Fruit fly (Drosophila melanogaster) whole organism, embryonic: Measurements from ENCODE around the gene CG9107.
A peak's percentile ranks its signal among the peaks of the same experiment; 100 is the strongest.

Experiments
- B-H2 ChIP-seq: fragments of 200-800 bp; sonication (Bioruptor generic); optimal IDR thresholded peaks from 2 replicates; lab custom pipeline; 2018; ENCODE audit warnings: missing biosample characterization, mild to moderate bottlenecking, missing genetic modification characterization
- BEAF-32 ChIP-seq: fragments of 200-800 bp; sonication (Bioruptor generic); optimal IDR thresholded peaks from 3 replicates; lab custom pipeline; 2017; ENCODE audit warnings: missing biosample characterization, missing genetic modification characterization, mild to moderate bottlenecking, moderate library complexity, missing genetic modification reagents
- CG10274 ChIP-seq: fragments of 200-800 bp; sonication (Bioruptor generic); optimal IDR thresholded peaks from 3 replicates; lab custom pipeline; 2017; ENCODE audit warnings: missing biosample characterization, mild to moderate bottlenecking, missing genetic modification characterization
- CG11247 ChIP-seq: fragments of 200-800 bp; sonication (Bioruptor generic); IDR thresholded peaks from 2 replicates; pipeline ENCODE4 v1.3.6; 2022; ENCODE audit warnings: missing biosample characterization, missing genetic modification characterization
- CG11560 ChIP-seq: fragments of 200-800 bp; sonication (Bioruptor generic); IDR thresholded peaks from 3 replicates; pipeline ENCODE4 v1.3.6; 2022; ENCODE audit warnings: missing biosample characterization, missing genetic modification characterization
- CG12769 ChIP-seq: fragments of 200-800 bp; sonication (Bioruptor generic); optimal IDR thresholded peaks from 2 replicates; lab custom pipeline; 2019; ENCODE audit warnings: missing biosample characterization, mild to moderate bottlenecking, missing genetic modification characterization, moderate library complexity
- CG13894 ChIP-seq: fragments of 200-800 bp; sonication (Bioruptor generic); optimal IDR thresholded peaks from 3 replicates; lab custom pipeline; 2018; ENCODE audit warnings: missing biosample characterization, mild to moderate bottlenecking, missing genetic modification characterization, moderate library complexity
- CG14014 ChIP-seq: fragments of 200-800 bp; sonication (Bioruptor generic); IDR thresholded peaks from 2 replicates; pipeline ENCODE4 v1.3.6; 2022; ENCODE audit warnings: missing biosample characterization, missing genetic modification characterization
- CG14050 ChIP-seq: fragments of 200-800 bp; sonication (Bioruptor generic); IDR thresholded peaks from 3 replicates; pipeline ENCODE4 v1.3.6; 2022; ENCODE audit warnings: missing biosample characterization, missing genetic modification characterization
- CG15269 ChIP-seq: fragments of 200-800 bp; sonication (Bioruptor generic); optimal IDR thresholded peaks from 2 replicates; lab custom pipeline; 2018; ENCODE audit warnings: missing biosample characterization, mild to moderate bottlenecking, missing genetic modification characterization, moderate library complexity
- CG2199 ChIP-seq: fragments of 200-800 bp; sonication (Bioruptor generic); IDR thresholded peaks from 3 replicates; pipeline ENCODE4 v1.3.6; 2022; ENCODE audit warnings: missing biosample characterization, missing genetic modification characterization
- CG32532 ChIP-seq: fragments of 200-800 bp; sonication (Bioruptor generic); IDR thresholded peaks from 2 replicates; pipeline ENCODE4 v1.3.6; 2022; ENCODE audit warnings: missing biosample characterization, missing genetic modification characterization
- CG34422 ChIP-seq: fragments of 200-800 bp; sonication (Bioruptor generic); IDR thresholded peaks from 3 replicates; pipeline ENCODE4 v1.3.6; 2022; ENCODE audit warnings: missing biosample characterization, missing genetic modification characterization
- CG3838 ChIP-seq: fragments of 200-800 bp; sonication (Bioruptor generic); optimal IDR thresholded peaks from 3 replicates; lab custom pipeline; 2016; ENCODE audit warnings: missing biosample characterization, missing genetic modification characterization
- CG4328 ChIP-seq: fragments of 200-800 bp; sonication (Bioruptor generic); optimal IDR thresholded peaks from 3 replicates; lab custom pipeline; 2017; ENCODE audit warnings: missing biosample characterization, missing genetic modification reagents, missing genetic modification characterization
- Dref ChIP-seq: fragments of 200-800 bp; sonication (Bioruptor generic); IDR thresholded peaks from 2 replicates; pipeline ENCODE4 v1.3.6; 2022; ENCODE audit warnings: missing biosample characterization, missing genetic modification characterization
- HmgZ ChIP-seq: fragments of 200-800 bp; sonication (Bioruptor generic); optimal IDR thresholded peaks from 2 replicates; lab custom pipeline; 2018; ENCODE audit warnings: missing biosample characterization, mild to moderate bottlenecking, missing genetic modification characterization
- Lim3 ChIP-seq: fragments of 200-800 bp; sonication (Bioruptor generic); IDR thresholded peaks from 2 replicates; pipeline ENCODE4 v1.3.6; 2022; ENCODE audit warnings: missing biosample characterization, missing genetic modification characterization
- Mes4 ChIP-seq: fragments of 200-800 bp; sonication (Bioruptor generic); optimal IDR thresholded peaks from 2 replicates; lab custom pipeline; 2016; ENCODE audit warnings: missing biosample characterization, missing genetic modification characterization
- NC2α ChIP-seq: fragments of 200-800 bp; sonication (Bioruptor generic); optimal IDR thresholded peaks from 2 replicates; lab custom pipeline; 2016; ENCODE audit warnings: missing biosample characterization, missing genetic modification characterization
- Nf-YA ChIP-seq: fragments of 200-800 bp; sonication (Bioruptor generic); IDR thresholded peaks from 2 replicates; pipeline ENCODE4 v1.3.6; 2022; ENCODE audit warnings: missing biosample characterization, missing genetic modification characterization
- Sry-δ ChIP-seq: fragments of 200-800 bp; sonication (Bioruptor generic); optimal IDR thresholded peaks from 2 replicates; lab custom pipeline; 2016; ENCODE audit warnings: missing biosample characterization, missing genetic modification characterization
- Xbp1 ChIP-seq: fragments of 200-800 bp; sonication (Bioruptor generic); optimal IDR thresholded peaks from 3 replicates; lab custom pipeline; 2016; ENCODE audit warnings: missing biosample characterization, mild to moderate bottlenecking, missing genetic modification characterization
- ase ChIP-seq: fragments of 200-800 bp; sonication (Bioruptor generic); IDR thresholded peaks from 3 replicates; pipeline ENCODE4 v1.3.6; 2022; ENCODE audit warnings: missing biosample characterization, missing genetic modification characterization
- bigmax ChIP-seq: fragments of 200-800 bp; sonication (Bioruptor generic); optimal IDR thresholded peaks from 2 replicates; lab custom pipeline; 2018; ENCODE audit warnings: missing biosample characterization, mild to moderate bottlenecking, missing genetic modification characterization
- corto ChIP-seq: fragments of 200-800 bp; sonication (Bioruptor generic); optimal IDR thresholded peaks from 2 replicates; lab custom pipeline; 2016; ENCODE audit warnings: missing biosample characterization, mild to moderate bottlenecking, missing genetic modification characterization, moderate library complexity
- da ChIP-seq: fragments of 200-800 bp; sonication (Bioruptor generic); optimal IDR thresholded peaks from 2 replicates; lab custom pipeline; 2016; ENCODE audit warnings: missing biosample characterization, missing genetic modification characterization
- gsb ChIP-seq: fragments of 200-800 bp; sonication (Bioruptor generic); IDR thresholded peaks from 2 replicates; pipeline ENCODE4 v1.3.6; 2022; ENCODE audit warnings: missing biosample characterization, missing genetic modification characterization
- gsb-n ChIP-seq: fragments of 200-800 bp; sonication (Bioruptor generic); optimal IDR thresholded peaks from 3 replicates; lab custom pipeline; 2018; ENCODE audit warnings: missing biosample characterization, mild to moderate bottlenecking, missing genetic modification characterization
- hkb ChIP-seq, 2 experiments: fragments of 200-800 bp in 1 of 2; fragments of >200 bp in 1 of 2; sonication (Bioruptor generic) in 1 of 2; IDR thresholded peaks in 1 of 2; optimal IDR thresholded peaks in 1 of 2; 2 replicates each; pipeline versions ENCODE4 v1.3.6 to Lab custom; 2017 to 2022; ENCODE audit warnings: missing biosample characterization in 1 of 2, missing genetic modification characterization in 1 of 2
- insv ChIP-seq, 2 experiments: fragments of 200-800 bp; sonication (Bioruptor generic); optimal IDR thresholded peaks; 3 replicates each; lab custom pipeline; 2016 to 2018; ENCODE audit warnings: missing biosample characterization in 2 of 2, missing genetic modification characterization in 2 of 2
- jigr1 ChIP-seq: fragments of 200-800 bp; sonication (Bioruptor generic); IDR thresholded peaks from 3 replicates; pipeline ENCODE4 v1.3.6; 2022; ENCODE audit warnings: missing biosample characterization, missing genetic modification characterization
- ken ChIP-seq: fragments of 200-800 bp; sonication (Bioruptor generic); IDR thresholded peaks from 3 replicates; pipeline ENCODE4 v1.3.6; 2022; ENCODE audit warnings: missing biosample characterization, missing genetic modification characterization
- knrl ChIP-seq: fragments of 200-800 bp; sonication (Bioruptor generic); IDR thresholded peaks from 3 replicates; pipeline ENCODE4 v1.3.6; 2022; ENCODE audit warnings: missing biosample characterization, missing genetic modification characterization; ENCODE audit not compliant: partially characterized antibody
- lilli ChIP-seq: fragments of 200-800 bp; sonication (Bioruptor generic); optimal IDR thresholded peaks from 3 replicates; lab custom pipeline; 2016; ENCODE audit warnings: missing biosample characterization, missing genetic modification characterization
- p53 ChIP-seq: fragments of 200-800 bp; sonication (Bioruptor generic); optimal IDR thresholded peaks from 2 replicates; lab custom pipeline; 2016; ENCODE audit warnings: missing biosample characterization, missing genetic modification characterization
- row ChIP-seq: fragments of 200-800 bp; sonication (Bioruptor generic); IDR thresholded peaks from 3 replicates; pipeline ENCODE4 v1.3.6; 2022; ENCODE audit warnings: missing biosample characterization, missing genetic modification characterization
- sc ChIP-seq, 3 experiments: fragments of >200 bp in 2 of 3; fragments of 200-800 bp in 1 of 3; sonication (Bioruptor generic) in 1 of 3; optimal IDR thresholded peaks; 2 replicates in 2 of 3; 3 replicates in 1 of 3; lab custom pipeline; 2017; ENCODE audit warnings: mild to moderate bottlenecking in 1 of 3, missing biosample characterization in 1 of 3, missing genetic modification characterization in 1 of 3, missing genetic modification reagents in 1 of 3
- seq ChIP-seq: fragments of 200-800 bp; sonication (Bioruptor generic); IDR thresholded peaks from 2 replicates; pipeline ENCODE4 v1.3.6; 2022; ENCODE audit warnings: missing biosample characterization, missing genetic modification characterization
- sna ChIP-seq: fragments of 200-800 bp; sonication (Bioruptor generic); IDR thresholded peaks from 2 replicates; pipeline ENCODE4 v1.3.6; 2022; ENCODE audit warnings: missing biosample characterization, missing genetic modification characterization; ENCODE audit not compliant: partially characterized antibody
- so ChIP-seq: fragments of 200-800 bp; sonication (Bioruptor generic); IDR thresholded peaks from 3 replicates; pipeline ENCODE4 v1.3.6; 2022; ENCODE audit warnings: missing biosample characterization, missing genetic modification characterization
- wdn ChIP-seq: fragments of 200-800 bp; sonication (Bioruptor generic); IDR thresholded peaks from 2 replicates; pipeline ENCODE4 v1.3.6; 2022; ENCODE audit warnings: missing biosample characterization, missing genetic modification characterization

The CG9107 gene

DNA sequence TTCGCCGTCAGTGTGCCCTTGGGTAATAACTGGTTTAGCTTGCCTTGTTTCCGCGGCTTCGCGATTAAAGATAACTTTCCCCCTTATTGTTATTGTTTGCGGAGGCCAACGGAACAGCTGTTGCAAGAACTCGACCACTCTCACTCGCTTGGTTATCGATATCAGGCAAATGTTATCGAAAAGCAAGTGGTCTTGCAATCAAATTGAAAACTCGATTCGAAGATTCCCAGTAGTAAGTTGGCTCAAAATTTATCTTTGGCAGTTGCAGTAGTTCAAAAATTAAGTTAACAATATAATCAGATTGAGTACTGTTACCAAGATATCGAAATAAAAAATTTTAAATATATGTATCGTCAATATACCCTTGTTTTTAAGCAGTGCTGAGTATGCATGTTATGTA, 41.5 kb upstream of the CG9107 start, which contains the start of the genes Fbw5 and CG9147 (continued):
- TF ChIP-seq hkb (optimal IDR thresholded peaks at IDR 0.05; lab: Kevin White, UChicago) (no peak), hkb (GFP tag; IDR thresholded peaks at IDR 0.05; lab: Robert Waterston, UW) (peak; percentile 100), CG11247 (GFP tag; lab: Robert Waterston, UW) (peak; percentile 100), CG12769 (peak; percentile 100), CG11560 (tag; lab: Robert Waterston, UW) (peak; percentile 94), Lim3 (GFP tag; lab: Robert Waterston, UW) (peak; percentile 98), jigr1 (GFP tag; lab: Robert Waterston, UW) (peak; percentile 99), sna (GFP tag; lab: Robert Waterston, UW) (peak; percentile 62; the same call in 1 of the 2 replicates), bigmax (GFP tag; lab: Kevin White, UChicago) (peak; percentile 81), HmgZ (tag; lab: Kevin White, UChicago) (peak; percentile 100), Nf-YA (GFP tag; lab: Robert Waterston, UW) (peak; percentile 99), CG32532 (GFP tag; lab: Robert Waterston, UW) (peak; percentile 99), CG34422 (GFP tag; lab: Robert Waterston, UW) (peak; percentile 99), corto (GFP tag; lab: Kevin White, UChicago) (peak; percentile 99), sc (optimal IDR thresholded peaks at IDR 0.05; lab: Kevin White, UChicago) (no peak), sc (GFP tag; optimal IDR thresholded peaks at IDR 0.05; lab: Kevin White, UChicago) (peak; percentile 99), ken (GFP tag; lab: Robert Waterston, UW) (peak; percentile 100), Mes4 (GFP tag; lab: Kevin White, UChicago) (peak; percentile 99), CG13894 (tag; lab: Kevin White, UChicago) (peak; percentile 98), gsb-n (peak; percentile 100), BEAF-32 (GFP tag; lab: Kevin White, UChicago) (peak; percentile 61), Dref (GFP tag; lab: Robert Waterston, UW) (peak; percentile 76), lilli (peak; percentile 100), Sry-δ (GFP tag; lab: Kevin White, UChicago) (peak; percentile 88), knrl (0 out of 3 replicates have a peak, but pooled peaks have one; percentile 20), CG14014 (peak; percentile 100), CG4328 (GFP tag; lab: Kevin White, UChicago) (peak; percentile 83), insv (GFP tag; optimal IDR thresholded peaks at IDR 0.05; lab: Kevin White, UChicago) (peak; percentile 70), CG2199 (GFP tag; lab: Robert Waterston, UW) (peak; percentile 98), wdn (GFP tag; lab: Robert Waterston, UW) (peak; percentile 99), CG15269 (tag; lab: Kevin White, UChicago) (peak; percentile 100), seq (GFP tag; lab: Robert Waterston, UW) (peak; percentile 100), CG14050 (GFP tag; lab: Robert Waterston, UW) (peak; percentile 100), row (GFP tag; lab: Robert Waterston, UW) (peak; percentile 100), ase (GFP tag; lab: Robert Waterston, UW) (peak; percentile 99), gsb (GFP tag; lab: Robert Waterston, UW) (peak; percentile 99), Xbp1 (GFP tag; lab: Kevin White, UChicago) (peak; percentile 100), p53 (GFP tag; lab: Kevin White, UChicago) (peak; percentile 97), CG3838 (peak; percentile 99), CG10274 (GFP tag; lab: Kevin White, UChicago) (peak; percentile 95), da (peak; percentile 99), NC2α (GFP tag; lab: Kevin White, UChicago) (peak; percentile 99), B-H2 (GFP tag; lab: Kevin White, UChicago) (peak; percentile 95), so (GFP tag; lab: Robert Waterston, UW) (peak; percentile 100)
